Fruit fly (Drosophila melanogaster): ENCODE measurements around the gene mask.

mask gene

dm6 chr3R:24203426-24203825 is 26.9 kb upstream of the mask start:
- TF ChIP-seq CG12605 (GFP tag; IDR thresholded peaks at IDR 0.05) (peak; percentile 44), Ets98B (GFP tag; IDR thresholded peaks at IDR 0.05) (peak; percentile 76), CG8159 (tag; optimal IDR thresholded peaks at IDR 0.05) (peak; percentile 81), CG10348 (GFP tag; IDR thresholded peaks at IDR 0.05) (peak; percentile 13; the same call in 1 of the 2 replicates), CG9948 (tag; optimal IDR thresholded peaks at IDR 0.05) (peak; percentile 78), CG8301 (tag; optimal IDR thresholded peaks at IDR 0.05) (peak; percentile 84), CG4496 (GFP tag; IDR thresholded peaks at IDR 0.05) (peak; percentile 83), CG34367 (tag; optimal IDR thresholded peaks at IDR 0.05) (peak; percentile 61), fd96Ca (GFP tag; IDR thresholded peaks at IDR 0.05) (peak; percentile 88), CG13204 (GFP tag; optimal IDR thresholded peaks at IDR 0.05) (peak; percentile 10), rn (GFP tag; IDR thresholded peaks at IDR 0.05) (0 out of 2 replicates have a peak, but pooled peaks have one; percentile 18), D1 (tag; optimal IDR thresholded peaks at IDR 0.05) (no peak), Snoo (tag; optimal IDR thresholded peaks at IDR 0.05) (peak; percentile 80), Pif1B (GFP tag; optimal IDR thresholded peaks at IDR 0.05) (peak; percentile 84), EcR (GFP tag; optimal IDR thresholded peaks at IDR 0.05) (peak; percentile 46), CG15710 (tag; optimal IDR thresholded peaks at IDR 0.05) (peak; percentile 82), CG32121 (GFP tag; IDR thresholded peaks at IDR 0.05) (peak; percentile 84), CG17806 (tag; optimal IDR thresholded peaks at IDR 0.05) (peak; percentile 73), gl (tag; optimal IDR thresholded peaks at IDR 0.05) (peak; percentile 37), CG14655 (GFP tag; optimal IDR thresholded peaks at IDR 0.05) (peak; percentile 87), Pif1A (GFP tag; optimal IDR thresholded peaks at IDR 0.05) (peak; percentile 83)

dm6 chr3R:24204022-24204421 is 26.3 kb upstream of the mask start:
- peak; percentile 41 for TF ChIP-seq CG9948 (tag; optimal IDR thresholded peaks at IDR 0.05)
- no peak for TF ChIP-seq CG15710 (tag; optimal IDR thresholded peaks at IDR 0.05)
- TF ChIP-seq Ets98B (GFP tag; IDR thresholded peaks at IDR 0.05) = peak; percentile 49; the same call in 1 of the 2 replicates
- no peak for TF ChIP-seq CG34367 (tag; optimal IDR thresholded peaks at IDR 0.05)
- TF ChIP-seq EcR (GFP tag; optimal IDR thresholded peaks at IDR 0.05) = no peak
- TF ChIP-seq fd96Ca (GFP tag; IDR thresholded peaks at IDR 0.05) = peak; percentile 75
- TF ChIP-seq CG14655 (GFP tag; optimal IDR thresholded peaks at IDR 0.05) = peak; percentile 71
- TF ChIP-seq CG17806 (tag; optimal IDR thresholded peaks at IDR 0.05) = peak; percentile 12
- peak; percentile 73 for TF ChIP-seq CG8301 (tag; optimal IDR thresholded peaks at IDR 0.05)
- TF ChIP-seq gl (tag; optimal IDR thresholded peaks at IDR 0.05) = no peak
- 0 out of 2 replicates have a peak, but pooled peaks have one; percentile 15 for TF ChIP-seq CG32121 (GFP tag; IDR thresholded peaks at IDR 0.05)
- no peak for TF ChIP-seq Pif1B (GFP tag; optimal IDR thresholded peaks at IDR 0.05)
- no peak for TF ChIP-seq CG13204 (GFP tag; optimal IDR thresholded peaks at IDR 0.05)

dm6 chr3R:24205234-24205894 is 25.0 kb upstream of the mask start:
- TF ChIP-seq Ets98B (GFP tag; IDR thresholded peaks at IDR 0.05) (no peak), D1 (tag; optimal IDR thresholded peaks at IDR 0.05) (no peak), EcR (GFP tag; optimal IDR thresholded peaks at IDR 0.05) (no peak), CG4496 (GFP tag; IDR thresholded peaks at IDR 0.05) (no peak)

dm6 chr3R:24205935-24206334 is 24.4 kb upstream of the mask start:
- TF ChIP-seq CG8301 (tag; optimal IDR thresholded peaks at IDR 0.05) (no peak), CG4496 (GFP tag; IDR thresholded peaks at IDR 0.05) (no peak), rn (GFP tag; IDR thresholded peaks at IDR 0.05) (no peak), CG12605 (GFP tag; IDR thresholded peaks at IDR 0.05) (no peak), Pif1B (GFP tag; optimal IDR thresholded peaks at IDR 0.05) (no peak), CG34367 (tag; optimal IDR thresholded peaks at IDR 0.05) (no peak), CG8159 (tag; optimal IDR thresholded peaks at IDR 0.05) (peak; percentile 5), fd96Ca (GFP tag; IDR thresholded peaks at IDR 0.05) (no peak), CG15710 (tag; optimal IDR thresholded peaks at IDR 0.05) (no peak), gl (tag; optimal IDR thresholded peaks at IDR 0.05) (no peak), CG9948 (tag; optimal IDR thresholded peaks at IDR 0.05) (no peak), EcR (GFP tag; optimal IDR thresholded peaks at IDR 0.05) (no peak), CG10348 (GFP tag; IDR thresholded peaks at IDR 0.05) (no peak), CG14655 (GFP tag; optimal IDR thresholded peaks at IDR 0.05) (no peak), Ets98B (GFP tag; IDR thresholded peaks at IDR 0.05) (no peak), Pif1A (GFP tag; optimal IDR thresholded peaks at IDR 0.05) (no peak), Snoo (tag; optimal IDR thresholded peaks at IDR 0.05) (peak; percentile 43)

dm6 chr3R:24206341-24207114 is 23.8 kb upstream of the mask start:
- TF ChIP-seq fd96Ca (GFP tag; IDR thresholded peaks at IDR 0.05) (peak; percentile 34; the same call in 1 of the 3 replicates), CG8301 (tag; optimal IDR thresholded peaks at IDR 0.05) (peak; percentile 3), CG17806 (tag; optimal IDR thresholded peaks at IDR 0.05) (peak; percentile 24), Pif1A (GFP tag; optimal IDR thresholded peaks at IDR 0.05) (peak; percentile 47), CG10348 (GFP tag; IDR thresholded peaks at IDR 0.05) (no peak), Snoo (tag; optimal IDR thresholded peaks at IDR 0.05) (peak; percentile 57), gl (tag; optimal IDR thresholded peaks at IDR 0.05) (no peak), CG8159 (tag; optimal IDR thresholded peaks at IDR 0.05) (peak; percentile 40), CG15710 (tag; optimal IDR thresholded peaks at IDR 0.05) (peak; percentile 33), Pif1B (GFP tag; optimal IDR thresholded peaks at IDR 0.05) (peak; percentile 38), CG4496 (GFP tag; IDR thresholded peaks at IDR 0.05) (peak; percentile 9; the same call in 1 of the 3 replicates), CG9948 (tag; optimal IDR thresholded peaks at IDR 0.05) (peak; percentile 8), CG34367 (tag; optimal IDR thresholded peaks at IDR 0.05) (peak; percentile 43), CG12605 (GFP tag; IDR thresholded peaks at IDR 0.05) (peak; percentile 39; the same call in 1 of the 2 replicates), CG14655 (GFP tag; optimal IDR thresholded peaks at IDR 0.05) (peak; percentile 21), Ets98B (GFP tag; IDR thresholded peaks at IDR 0.05) (no peak), D1 (tag; optimal IDR thresholded peaks at IDR 0.05) (no peak)

Data from whole organism, pupa.